Worm (Caenorhabditis elegans) whole organism, late embryonic: Measurements from ENCODE around the gene spon-1.

Experiments
- F13H6.1 ChIP-seq: sonication (generic microtip); optimal IDR thresholded peaks from 2 replicates; lab custom pipeline; 2016; ENCODE audit warnings: missing genetic modification characterization, missing compliant biosample characterization
- ama-1 ChIP-seq: fragments of 150-350 bp; optimal IDR thresholded peaks from 2 replicates; lab custom pipeline; 2014
- ceh-45 ChIP-seq: fragments of 200-800 bp; sonication (Bioruptor generic); IDR thresholded peaks from 2 replicates; pipeline ENCODE4 v1.3.6; 2022; ENCODE audit warnings: missing genetic modification reagents, missing genetic modification characterization, missing compliant biosample characterization
- fax-1 ChIP-seq: sonication (generic microtip); optimal IDR thresholded peaks from 2 replicates; lab custom pipeline; 2016; ENCODE audit warnings: missing genotype, missing genetic modification characterization, missing compliant biosample characterization
- fkh-10 ChIP-seq: fragments of 150-350 bp; optimal IDR thresholded peaks from 2 replicates; lab custom pipeline; 2014; ENCODE audit warnings: missing biosample characterization, missing genetic modification reagents, missing genetic modification characterization
- hlh-30 ChIP-seq: sonication (generic microtip); optimal IDR thresholded peaks from 2 replicates; lab custom pipeline; 2017; ENCODE audit warnings: antibody characterized with exemption, missing genetic modification characterization, missing compliant biosample characterization; ENCODE audit not compliant: insufficient read depth
- hlh-8 ChIP-seq: sonication (generic microtip); optimal IDR thresholded peaks from 2 replicates; lab custom pipeline; 2016; ENCODE audit warnings: missing genotype, missing genetic modification characterization, missing compliant biosample characterization
- nhr-11 ChIP-seq: fragments of 150-350 bp; optimal IDR thresholded peaks from 2 replicates; lab custom pipeline; 2014; ENCODE audit warnings: missing biosample characterization, missing genetic modification characterization
- pat-9 ChIP-seq: fragments of 200-800 bp; sonication (Bioruptor generic); optimal IDR thresholded peaks from 2 replicates; lab custom pipeline; 2018; ENCODE audit warnings: mild to moderate bottlenecking, missing genetic modification characterization, moderate library complexity, missing compliant biosample characterization
- pha-4 ChIP-seq: fragments of 150-350 bp; optimal IDR thresholded peaks from 2 replicates; lab custom pipeline; 2018; ENCODE audit warnings: missing biosample characterization, missing genetic modification reagents, missing genetic modification characterization
- pqm-1 ChIP-seq: sonication (generic microtip); optimal IDR thresholded peaks from 2 replicates; lab custom pipeline; 2016; ENCODE audit warnings: missing genetic modification characterization, missing compliant biosample characterization
- sox-4 ChIP-seq: sonication (generic microtip); optimal IDR thresholded peaks from 2 replicates; lab custom pipeline; 2017; ENCODE audit warnings: mild to moderate bottlenecking, missing genetic modification characterization, inconsistent platforms, missing compliant biosample characterization
- unc-86 ChIP-seq: sonication (generic microtip); optimal IDR thresholded peaks from 2 replicates; lab custom pipeline; 2016; ENCODE audit warnings: missing genetic modification characterization, missing compliant biosample characterization

- no peak for TF ChIP-seq F13H6.1 (tag; lab: Kevin White, UChicago)
- TF ChIP-seq fkh-10 (GFP tag; lab: Kevin White, UChicago): no peak
- TF ChIP-seq unc-86 (tag; lab: Kevin White, UChicago): no peak
- no peak for TF ChIP-seq pqm-1 (tag; lab: Kevin White, UChicago)
- no peak for TF ChIP-seq pha-4
- TF ChIP-seq pat-9 (tag; lab: Kevin White, UChicago): no peak
- TF ChIP-seq sox-4 (tag; lab: Kevin White, UChicago): no peak
- TF ChIP-seq nhr-11 (tag; lab: Kevin White, UChicago): no peak
- TF ChIP-seq ama-1 (lab: Kevin White, UChicago): no peak
- TF ChIP-seq ceh-45 (GFP tag; lab: Robert Waterston, UW): no peak
- TF ChIP-seq hlh-30 (tag; lab: Kevin White, UChicago): no peak
- TF ChIP-seq fax-1 (tag; lab: Kevin White, UChicago): no peak
- no peak for TF ChIP-seq hlh-8 (tag; lab: Kevin White, UChicago)
These were observed 10.0 kb upstream of the spon-1 start for ce11 chrII:7106313-7106712.
